Worm (Caenorhabditis elegans) whole organism, L2 larva: ENCODE results near the gene dcr-1.

Experiments
- C34F6.9 ChIP-seq: fragments of 150-350 bp; optimal IDR thresholded peaks from 2 replicates; lab custom pipeline; 2014; ENCODE audit warnings: missing biosample characterization, missing genetic modification characterization
- F13H6.1 ChIP-seq: sonication (generic microtip); optimal IDR thresholded peaks from 2 replicates; lab custom pipeline; 2016; ENCODE audit warnings: missing genetic modification characterization, missing compliant biosample characterization
- R02D3.7 ChIP-seq: fragments of 150-350 bp; optimal IDR thresholded peaks from 2 replicates; lab custom pipeline; 2014; ENCODE audit warnings: missing biosample characterization, missing genetic modification characterization
- ZK546.5 ChIP-seq: sonication (generic microtip); optimal IDR thresholded peaks from 2 replicates; lab custom pipeline; 2017; ENCODE audit warnings: missing biosample characterization, missing genetic modification characterization
- aly-2 ChIP-seq: fragments of 150-350 bp; optimal IDR thresholded peaks from 2 replicates; lab custom pipeline; 2014; ENCODE audit warnings: missing biosample characterization, missing genetic modification characterization
- blmp-1 ChIP-seq: sonication (generic microtip); optimal IDR thresholded peaks from 2 replicates; lab custom pipeline; 2017; ENCODE audit warnings: missing genetic modification characterization, mild to moderate bottlenecking, missing compliant biosample characterization, antibody characterized with exemption, moderate library complexity; ENCODE audit not compliant: insufficient read depth
- ceh-82 ChIP-seq: fragments of 150-350 bp; optimal IDR thresholded peaks from 2 replicates; lab custom pipeline; 2014; ENCODE audit warnings: missing biosample characterization, missing genetic modification characterization
- crh-2 ChIP-seq: sonication (generic microtip); optimal IDR thresholded peaks from 2 replicates; lab custom pipeline; 2017; ENCODE audit warnings: missing biosample characterization, missing genetic modification characterization
- dmd-4 ChIP-seq: sonication (generic microtip); optimal IDR thresholded peaks from 2 replicates; lab custom pipeline; 2017; ENCODE audit warnings: missing biosample characterization, missing genetic modification characterization
- egl-27 ChIP-seq: sonication (generic microtip); optimal IDR thresholded peaks from 3 replicates; lab custom pipeline; 2017; ENCODE audit warnings: missing biosample characterization, missing genetic modification reagents, missing genetic modification characterization
- fos-1 ChIP-seq: fragments of 150-350 bp; optimal IDR thresholded peaks from 2 replicates; lab custom pipeline; 2014; ENCODE audit warnings: missing biosample characterization, missing genetic modification characterization
- gmeb-1 ChIP-seq: fragments of 150-350 bp; optimal IDR thresholded peaks from 2 replicates; lab custom pipeline; 2014; ENCODE audit warnings: missing biosample characterization, missing genetic modification characterization
- lin-11 ChIP-seq: fragments of 150-350 bp; sonication (generic microtip); optimal IDR thresholded peaks from 2 replicates; lab custom pipeline; 2014; ENCODE audit warnings: missing biosample characterization, missing genetic modification characterization, inconsistent platforms, mixed read lengths
- lin-13 ChIP-seq: fragments of 150-350 bp; optimal IDR thresholded peaks from 2 replicates; lab custom pipeline; 2014; ENCODE audit warnings: missing biosample characterization, missing genetic modification reagents, missing genetic modification characterization
- lsy-2 ChIP-seq, 2 experiments: fragments of 150-350 bp in 1 of 2; sonication (generic microtip) in 1 of 2; optimal IDR thresholded peaks; 2 replicates each; lab custom pipeline; 2014 to 2017; ENCODE audit warnings: missing biosample characterization in 2 of 2, missing genetic modification characterization in 2 of 2
- mab-5 ChIP-seq: fragments of 150-350 bp; optimal IDR thresholded peaks from 2 replicates; lab custom pipeline; 2014; ENCODE audit warnings: missing biosample characterization, missing genetic modification characterization
- mdl-1 ChIP-seq, 2 experiments: fragments of 150-350 bp in 1 of 2; sonication (generic microtip) in 1 of 2; optimal IDR thresholded peaks; 2 replicates each; lab custom pipeline; 2017; ENCODE audit warnings: missing biosample characterization in 2 of 2, missing genetic modification characterization in 2 of 2
- nhr-10 ChIP-seq: sonication (generic microtip); optimal IDR thresholded peaks from 2 replicates; lab custom pipeline; 2017; ENCODE audit warnings: missing biosample characterization, missing genetic modification characterization
- nhr-11 ChIP-seq: fragments of 150-350 bp; optimal IDR thresholded peaks from 2 replicates; lab custom pipeline; 2014; ENCODE audit warnings: missing biosample characterization, missing genetic modification characterization
- nhr-12 ChIP-seq: fragments of 150-350 bp; optimal IDR thresholded peaks from 2 replicates; lab custom pipeline; 2014; ENCODE audit warnings: missing biosample characterization, missing genetic modification characterization
- nhr-129 ChIP-seq: fragments of 150-350 bp; optimal IDR thresholded peaks from 2 replicates; lab custom pipeline; 2014; ENCODE audit warnings: missing biosample characterization, missing genetic modification characterization
- nhr-21 ChIP-seq: fragments of 150-350 bp; optimal IDR thresholded peaks from 2 replicates; lab custom pipeline; 2014; ENCODE audit warnings: missing biosample characterization, missing genetic modification characterization
- nhr-23 ChIP-seq: fragments of 150-350 bp; optimal IDR thresholded peaks from 2 replicates; lab custom pipeline; 2014; ENCODE audit warnings: missing biosample characterization, missing genetic modification reagents, missing genetic modification characterization
- nhr-237 ChIP-seq: fragments of 150-350 bp; optimal IDR thresholded peaks from 2 replicates; lab custom pipeline; 2014; ENCODE audit warnings: missing biosample characterization, missing genetic modification characterization
- nhr-25 ChIP-seq: fragments of 150-350 bp; sonication (generic microtip); optimal IDR thresholded peaks from 3 replicates; lab custom pipeline; 2014; ENCODE audit warnings: missing biosample characterization, missing genetic modification characterization
- nhr-6 ChIP-seq: fragments of 150-350 bp; optimal IDR thresholded peaks from 2 replicates; lab custom pipeline; 2014; ENCODE audit warnings: missing biosample characterization, missing genetic modification characterization
- nhr-77 ChIP-seq: fragments of 150-350 bp; optimal IDR thresholded peaks from 2 replicates; lab custom pipeline; 2014; ENCODE audit warnings: missing biosample characterization, missing genetic modification characterization
- sem-4 ChIP-seq: fragments of 150-350 bp; optimal IDR thresholded peaks from 2 replicates; lab custom pipeline; 2014; ENCODE audit warnings: missing biosample characterization, missing genetic modification reagents, missing genetic modification characterization
- skn-1 ChIP-seq: sonication (generic microtip); optimal IDR thresholded peaks from 2 replicates; lab custom pipeline; 2017; ENCODE audit warnings: missing biosample characterization, missing genetic modification characterization
- sma-3 ChIP-seq: sonication (generic microtip); optimal IDR thresholded peaks from 2 replicates; lab custom pipeline; 2016; ENCODE audit warnings: missing genetic modification reagents, missing genetic modification characterization, missing compliant biosample characterization
- sma-9 ChIP-seq, 2 experiments: fragments of 150-350 bp in 1 of 2; sonication (generic microtip) in 1 of 2; optimal IDR thresholded peaks; 2 replicates each; lab custom pipeline; 2014 to 2016; ENCODE audit warnings: missing genetic modification characterization in 2 of 2, mild to moderate bottlenecking in 1 of 2, missing biosample characterization in 1 of 2, missing compliant biosample characterization in 1 of 2, missing genetic modification reagents in 1 of 2, moderate library complexity in 1 of 2
- snpc-4 ChIP-seq: fragments of 150-350 bp; optimal IDR thresholded peaks from 2 replicates; lab custom pipeline; 2014; ENCODE audit warnings: missing biosample characterization, missing genetic modification characterization
- unc-39 ChIP-seq: fragments of 150-350 bp; optimal IDR thresholded peaks from 2 replicates; lab custom pipeline; 2014; ENCODE audit warnings: missing biosample characterization, missing genetic modification characterization
- unc-55 ChIP-seq: fragments of 150-350 bp; sonication (generic microtip); optimal IDR thresholded peaks from 3 replicates; lab custom pipeline; 2014; ENCODE audit warnings: missing biosample characterization, missing genetic modification reagents, missing genetic modification characterization
- unc-62 ChIP-seq: fragments of 150-350 bp; optimal IDR thresholded peaks from 2 replicates; lab custom pipeline; 2014; ENCODE audit warnings: missing biosample characterization, missing genetic modification reagents, missing genetic modification characterization
- ztf-1 ChIP-seq: fragments of 200-800 bp; sonication (Bioruptor generic); conservative IDR thresholded peaks from 2 replicates; pipeline ENCODE4 v1.3.6; 2022; ENCODE audit warnings: missing genetic modification characterization, missing compliant biosample characterization
- ztf-11 ChIP-seq: sonication (generic microtip); optimal IDR thresholded peaks from 2 replicates; lab custom pipeline; 2017; ENCODE audit warnings: missing biosample characterization, missing genetic modification characterization
- ztf-4 ChIP-seq: fragments of 150-350 bp; optimal IDR thresholded peaks from 2 replicates; lab custom pipeline; 2014; ENCODE audit warnings: missing biosample characterization, missing genetic modification characterization

dcr-1 gene

ce11 chrIII:8080165-8080738, at the start of gene dcr-1, which contains the start of gene apc-2:
dcr-1 (minus strand) TSS chrIII:8080281.
apc-2 (plus strand) TSS chrIII:8080629.
- TF ChIP-seq nhr-10 (no peak), ZK546.5 (tag; lab: Kevin White, UChicago) (no peak), skn-1 (tag; lab: Kevin White, UChicago) (no peak), C34F6.9 (tag; lab: Kevin White, UChicago) (no peak), blmp-1 (no peak)

- TF ChIP-seq mdl-1 (tag; optimal IDR thresholded peaks at IDR 0.05; lab: Kevin White, UChicago) (no peak), nhr-23 (tag; lab: Kevin White, UChicago) (no peak), nhr-25 (tag; lab: Kevin White, UChicago) (peak; percentile 7), nhr-77 (tag; lab: Kevin White, UChicago) (no peak)
Observed at ce11 chrIII:8129195-8129594, 49.1 kb upstream of the dcr-1 start.

ce11 chrIII:8126978-8127377, 46.9 kb upstream of the dcr-1 start:
- no peak for TF ChIP-seq ceh-82
- no peak for TF ChIP-seq ztf-1
- no peak for TF ChIP-seq snpc-4 (tag; lab: Kevin White, UChicago)
- TF ChIP-seq mdl-1 (tag; optimal IDR thresholded peaks at IDR 0.05; lab: Kevin White, UChicago), result no peak
- TF ChIP-seq nhr-129 (tag; lab: Kevin White, UChicago), result peak; percentile 51
- no peak for TF ChIP-seq sma-3 (GFP tag; lab: Kevin White, UChicago)
- TF ChIP-seq nhr-10, result no peak
- TF ChIP-seq nhr-237, result no peak
- no peak for TF ChIP-seq sem-4 (tag; lab: Kevin White, UChicago)
- no peak for TF ChIP-seq ZK546.5 (tag; lab: Kevin White, UChicago)
- TF ChIP-seq unc-39, result no peak
- TF ChIP-seq C34F6.9 (tag; lab: Kevin White, UChicago), result no peak
- no peak for TF ChIP-seq nhr-12
- peak; percentile 11 to 22 for TF ChIP-seq lsy-2 (tag; optimal IDR thresholded peaks at IDR 0.05; lab: Kevin White, UChicago)
- no peak for TF ChIP-seq mab-5 (tag; lab: Kevin White, UChicago)
- TF ChIP-seq sma-9 (GFP tag; optimal IDR thresholded peaks at IDR 0.05; lab: Kevin White, UChicago), result no peak
- no peak for TF ChIP-seq sma-9 (tag; optimal IDR thresholded peaks at IDR 0.05; lab: Kevin White, UChicago)
- no peak for TF ChIP-seq unc-62 (GFP tag; lab: Kevin White, UChicago)
- TF ChIP-seq nhr-11 (tag; lab: Kevin White, UChicago), result no peak
- no peak for TF ChIP-seq nhr-77 (tag; lab: Kevin White, UChicago)
- no peak for TF ChIP-seq aly-2 (tag; lab: Kevin White, UChicago)
- peak; percentile 37 for TF ChIP-seq unc-55 (GFP tag; lab: Kevin White, UChicago)
- peak; percentile 6 for TF ChIP-seq F13H6.1 (tag; lab: Kevin White, UChicago)
- TF ChIP-seq crh-2, result no peak
- TF ChIP-seq, all 48 proteins: peak for 4

- TF ChIP-seq egl-27 (tag; lab: Kevin White, UChicago) (peak; percentile 53), ceh-82 (no peak), dmd-4 (no peak), fos-1 (peak; percentile 72), nhr-11 (tag; lab: Kevin White, UChicago) (no peak), nhr-25 (tag; lab: Kevin White, UChicago) (peak; percentile 26), sem-4 (tag; lab: Kevin White, UChicago) (no peak), crh-2 (peak; percentile 85), unc-62 (GFP tag; lab: Kevin White, UChicago) (no peak), lin-11 (no peak), mdl-1 (tag; optimal IDR thresholded peaks at IDR 0.05; lab: Kevin White, UChicago) (no peak), lin-13 (GFP tag; lab: Kevin White, UChicago) (peak; percentile 36), sma-3 (GFP tag; lab: Kevin White, UChicago) (peak; percentile 38), gmeb-1 (tag; lab: Kevin White, UChicago) (peak; percentile 32), nhr-237 (no peak), R02D3.7 (tag; lab: Kevin White, UChicago) (no peak), nhr-21 (tag; lab: Kevin White, UChicago) (peak; percentile 34), sma-9 (GFP tag; optimal IDR thresholded peaks at IDR 0.05; lab: Kevin White, UChicago) (peak; percentile 85), sma-9 (tag; optimal IDR thresholded peaks at IDR 0.05; lab: Kevin White, UChicago) (no peak), C34F6.9 (tag; lab: Kevin White, UChicago) (peak; percentile 71), nhr-6 (tag; lab: Kevin White, UChicago) (peak; percentile 80), ztf-11 (no peak), F13H6.1 (tag; lab: Kevin White, UChicago) (peak; percentile 67), nhr-129 (tag; lab: Kevin White, UChicago) (peak; percentile 63), unc-55 (GFP tag; lab: Kevin White, UChicago) (peak; percentile 89), skn-1 (tag; lab: Kevin White, UChicago) (no peak), ztf-4 (tag; lab: Kevin White, UChicago) (peak; percentile 40), lsy-2 (tag; optimal IDR thresholded peaks at IDR 0.05; lab: Kevin White, UChicago) (peak; percentile 62 to 81)
Observed at ce11 chrIII:8125234-8125633, 45.2 kb upstream of the dcr-1 start.
